Worm (Caenorhabditis elegans) whole organism, L2 larva: ENCODE measurements around the gene mfsd-13.2.
A peak's percentile ranks its signal among the peaks of the same experiment; 100 is the strongest.

Source experiments
- C34F6.9 ChIP-seq: fragments of 150-350 bp; optimal IDR thresholded peaks from 2 replicates; lab custom pipeline; 2014; ENCODE audit warnings: missing biosample characterization, missing genetic modification characterization
- R02D3.7 ChIP-seq: fragments of 150-350 bp; optimal IDR thresholded peaks from 2 replicates; lab custom pipeline; 2014; ENCODE audit warnings: missing biosample characterization, missing genetic modification characterization
- Y55F3AM.14 ChIP-seq: fragments of 200-800 bp; sonication (Bioruptor generic); optimal IDR thresholded peaks from 2 replicates; lab custom pipeline; 2018; ENCODE audit warnings: mild to moderate bottlenecking, missing genetic modification characterization, missing compliant biosample characterization
- alr-1 ChIP-seq: fragments of 150-350 bp; optimal IDR thresholded peaks from 2 replicates; lab custom pipeline; 2014; ENCODE audit warnings: missing biosample characterization, missing genetic modification characterization
- aly-2 ChIP-seq: fragments of 150-350 bp; optimal IDR thresholded peaks from 2 replicates; lab custom pipeline; 2014; ENCODE audit warnings: missing biosample characterization, missing genetic modification characterization
- ama-1 ChIP-seq: fragments of 150-350 bp; optimal IDR thresholded peaks from 2 replicates; lab custom pipeline; 2018; ENCODE audit warnings: inconsistent platforms
- blmp-1 ChIP-seq: sonication (generic microtip); optimal IDR thresholded peaks from 2 replicates; lab custom pipeline; 2017; ENCODE audit warnings: missing genetic modification characterization, mild to moderate bottlenecking, missing compliant biosample characterization, antibody characterized with exemption, moderate library complexity; ENCODE audit not compliant: insufficient read depth
- ceh-16 ChIP-seq: fragments of 150-350 bp; optimal IDR thresholded peaks from 2 replicates; lab custom pipeline; 2014; ENCODE audit warnings: missing biosample characterization, missing genetic modification characterization
- dmd-4 ChIP-seq: sonication (generic microtip); optimal IDR thresholded peaks from 2 replicates; lab custom pipeline; 2017; ENCODE audit warnings: missing biosample characterization, missing genetic modification characterization
- egl-27 ChIP-seq: sonication (generic microtip); optimal IDR thresholded peaks from 3 replicates; lab custom pipeline; 2017; ENCODE audit warnings: missing biosample characterization, missing genetic modification reagents, missing genetic modification characterization
- elt-1 ChIP-seq: fragments of 150-350 bp; optimal IDR thresholded peaks from 2 replicates; lab custom pipeline; 2014; ENCODE audit warnings: missing biosample characterization, missing genetic modification characterization
- elt-3 ChIP-seq: sonication (generic microtip); optimal IDR thresholded peaks from 2 replicates; lab custom pipeline; 2017; ENCODE audit warnings: missing biosample characterization, missing genetic modification characterization
- fos-1 ChIP-seq: fragments of 150-350 bp; optimal IDR thresholded peaks from 2 replicates; lab custom pipeline; 2014; ENCODE audit warnings: missing biosample characterization, missing genetic modification characterization
- lin-11 ChIP-seq: fragments of 150-350 bp; sonication (generic microtip); optimal IDR thresholded peaks from 2 replicates; lab custom pipeline; 2014; ENCODE audit warnings: missing biosample characterization, missing genetic modification characterization, inconsistent platforms, mixed read lengths
- lin-13 ChIP-seq: fragments of 150-350 bp; optimal IDR thresholded peaks from 2 replicates; lab custom pipeline; 2014; ENCODE audit warnings: missing biosample characterization, missing genetic modification reagents, missing genetic modification characterization
- lin-39 ChIP-seq: fragments of 150-350 bp; optimal IDR thresholded peaks from 2 replicates; lab custom pipeline; 2014; ENCODE audit warnings: missing biosample characterization, missing genetic modification reagents, missing genetic modification characterization
- lsy-2 ChIP-seq, 2 experiments: fragments of 150-350 bp in 1 of 2; sonication (generic microtip) in 1 of 2; optimal IDR thresholded peaks; 2 replicates each; lab custom pipeline; 2014 to 2017; ENCODE audit warnings: missing biosample characterization in 2 of 2, missing genetic modification characterization in 2 of 2
- mab-5 ChIP-seq: fragments of 150-350 bp; optimal IDR thresholded peaks from 2 replicates; lab custom pipeline; 2014; ENCODE audit warnings: missing biosample characterization, missing genetic modification characterization
- mbf-1 ChIP-seq: sonication (generic microtip); optimal IDR thresholded peaks from 2 replicates; lab custom pipeline; 2017; ENCODE audit warnings: missing biosample characterization, missing genetic modification characterization
- mdl-1 ChIP-seq, 2 experiments: fragments of 150-350 bp in 1 of 2; sonication (generic microtip) in 1 of 2; optimal IDR thresholded peaks; 2 replicates each; lab custom pipeline; 2017; ENCODE audit warnings: missing biosample characterization in 2 of 2, missing genetic modification characterization in 2 of 2
- nhr-11 ChIP-seq: fragments of 150-350 bp; optimal IDR thresholded peaks from 2 replicates; lab custom pipeline; 2014; ENCODE audit warnings: missing biosample characterization, missing genetic modification characterization
- nhr-12 ChIP-seq: fragments of 150-350 bp; optimal IDR thresholded peaks from 2 replicates; lab custom pipeline; 2014; ENCODE audit warnings: missing biosample characterization, missing genetic modification characterization
- nhr-129 ChIP-seq: fragments of 150-350 bp; optimal IDR thresholded peaks from 2 replicates; lab custom pipeline; 2014; ENCODE audit warnings: missing biosample characterization, missing genetic modification characterization
- nhr-21 ChIP-seq: fragments of 150-350 bp; optimal IDR thresholded peaks from 2 replicates; lab custom pipeline; 2014; ENCODE audit warnings: missing biosample characterization, missing genetic modification characterization
- nhr-237 ChIP-seq: fragments of 150-350 bp; optimal IDR thresholded peaks from 2 replicates; lab custom pipeline; 2014; ENCODE audit warnings: missing biosample characterization, missing genetic modification characterization
- nhr-25 ChIP-seq: fragments of 150-350 bp; sonication (generic microtip); optimal IDR thresholded peaks from 3 replicates; lab custom pipeline; 2014; ENCODE audit warnings: missing biosample characterization, missing genetic modification characterization
- nhr-6 ChIP-seq: fragments of 150-350 bp; optimal IDR thresholded peaks from 2 replicates; lab custom pipeline; 2014; ENCODE audit warnings: missing biosample characterization, missing genetic modification characterization
- nhr-77 ChIP-seq: fragments of 150-350 bp; optimal IDR thresholded peaks from 2 replicates; lab custom pipeline; 2014; ENCODE audit warnings: missing biosample characterization, missing genetic modification characterization
- sem-4 ChIP-seq: fragments of 150-350 bp; optimal IDR thresholded peaks from 2 replicates; lab custom pipeline; 2014; ENCODE audit warnings: missing biosample characterization, missing genetic modification reagents, missing genetic modification characterization
- skn-1 ChIP-seq: sonication (generic microtip); optimal IDR thresholded peaks from 2 replicates; lab custom pipeline; 2017; ENCODE audit warnings: missing biosample characterization, missing genetic modification characterization
- sma-3 ChIP-seq: sonication (generic microtip); optimal IDR thresholded peaks from 2 replicates; lab custom pipeline; 2016; ENCODE audit warnings: missing genetic modification reagents, missing genetic modification characterization, missing compliant biosample characterization
- sma-9 ChIP-seq, 2 experiments: fragments of 150-350 bp in 1 of 2; sonication (generic microtip) in 1 of 2; optimal IDR thresholded peaks; 2 replicates each; lab custom pipeline; 2014 to 2016; ENCODE audit warnings: missing genetic modification characterization in 2 of 2, mild to moderate bottlenecking in 1 of 2, missing biosample characterization in 1 of 2, missing compliant biosample characterization in 1 of 2, missing genetic modification reagents in 1 of 2, moderate library complexity in 1 of 2
- snpc-4 ChIP-seq: fragments of 150-350 bp; optimal IDR thresholded peaks from 2 replicates; lab custom pipeline; 2014; ENCODE audit warnings: missing biosample characterization, missing genetic modification characterization
- unc-39 ChIP-seq: fragments of 150-350 bp; optimal IDR thresholded peaks from 2 replicates; lab custom pipeline; 2014; ENCODE audit warnings: missing biosample characterization, missing genetic modification characterization
- unc-62 ChIP-seq: fragments of 150-350 bp; optimal IDR thresholded peaks from 2 replicates; lab custom pipeline; 2014; ENCODE audit warnings: missing biosample characterization, missing genetic modification reagents, missing genetic modification characterization
- zag-1 ChIP-seq: fragments of 150-350 bp; optimal IDR thresholded peaks from 2 replicates; lab custom pipeline; 2014; ENCODE audit warnings: missing biosample characterization, missing genetic modification characterization
- ztf-1 ChIP-seq: fragments of 200-800 bp; sonication (Bioruptor generic); conservative IDR thresholded peaks from 2 replicates; pipeline ENCODE4 v1.3.6; 2022; ENCODE audit warnings: missing genetic modification characterization, missing compliant biosample characterization
- ztf-11 ChIP-seq: sonication (generic microtip); optimal IDR thresholded peaks from 2 replicates; lab custom pipeline; 2017; ENCODE audit warnings: missing biosample characterization, missing genetic modification characterization
- ztf-4 ChIP-seq: fragments of 150-350 bp; optimal IDR thresholded peaks from 2 replicates; lab custom pipeline; 2014; ENCODE audit warnings: missing biosample characterization, missing genetic modification characterization

Gene mfsd-13.2

DNA sequence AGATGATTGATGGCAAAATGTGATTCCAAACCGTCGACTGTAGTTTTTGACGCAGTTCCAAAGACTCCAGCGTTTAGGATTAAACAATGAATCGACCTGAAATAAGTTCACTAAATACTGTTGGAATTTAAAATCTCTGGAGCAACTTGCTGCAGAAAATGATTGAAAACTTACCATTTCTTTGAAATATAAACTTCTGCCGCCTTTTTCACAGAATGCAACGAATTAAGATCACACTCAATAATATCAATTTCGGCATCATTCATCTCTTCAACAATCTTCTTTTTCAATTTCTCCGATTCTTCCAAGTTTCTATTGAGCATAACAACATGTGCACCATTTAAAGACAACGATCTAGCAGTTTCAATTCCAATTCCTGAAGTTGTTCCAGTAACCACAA is 42.0 kb upstream of the mfsd-13.2 start:
- no peak for TF ChIP-seq zag-1 (tag; lab: Kevin White, UChicago)
- TF ChIP-seq Y55F3AM.14 (GFP tag; lab: Kevin White, UChicago), result no peak

DNA sequence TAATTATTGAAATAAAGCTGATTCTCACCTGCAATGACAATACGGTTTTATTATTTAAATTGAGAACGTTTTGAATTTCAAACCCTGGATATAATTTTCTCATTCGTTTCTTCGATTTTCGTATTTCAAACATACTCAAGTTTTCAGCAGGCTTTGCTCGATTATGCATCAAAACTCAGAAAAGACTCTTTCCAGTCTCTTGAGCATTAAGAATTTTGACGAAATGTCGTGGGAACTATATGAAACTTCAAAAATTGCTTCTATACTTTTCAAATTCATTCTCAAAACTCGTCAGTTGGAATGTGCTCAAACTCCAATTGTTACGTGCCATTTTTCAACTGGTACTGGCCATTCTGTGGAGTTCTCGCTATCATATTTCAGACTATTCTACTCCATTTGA is 39.7 kb upstream of the mfsd-13.2 start, which contains the start of gene srd-59:
srd-59 (plus strand) TSS at position 301 of the 400 bp plus-strand sequence.
- TF ChIP-seq unc-39 (tag; lab: Kevin White, UChicago) (no peak), sma-9 (GFP tag; optimal IDR thresholded peaks at IDR 0.05; lab: Kevin White, UChicago) (no peak), sma-9 (tag; optimal IDR thresholded peaks at IDR 0.05; lab: Kevin White, UChicago) (no peak), lin-13 (no peak), snpc-4 (no peak), mbf-1 (tag; lab: Kevin White, UChicago) (no peak), mdl-1 (tag; optimal IDR thresholded peaks at IDR 0.05; lab: Kevin White, UChicago) (no peak), dmd-4 (tag; lab: Kevin White, UChicago) (no peak), nhr-11 (tag; lab: Kevin White, UChicago) (no peak), mab-5 (tag; lab: Kevin White, UChicago) (no peak), nhr-25 (tag; lab: Kevin White, UChicago) (no peak), ztf-1 (GFP tag; lab: Robert Waterston, UW) (no peak), elt-3 (tag; lab: Kevin White, UChicago) (no peak), sma-3 (GFP tag; lab: Kevin White, UChicago) (no peak), lsy-2 (tag; optimal IDR thresholded peaks at IDR 0.05; lab: Kevin White, UChicago) (no peak), nhr-6 (tag; lab: Kevin White, UChicago) (no peak), C34F6.9 (tag; lab: Kevin White, UChicago) (no peak), unc-62 (no peak), alr-1 (tag; lab: Kevin White, UChicago) (no peak), blmp-1 (tag; lab: Kevin White, UChicago) (no peak)
- TF ChIP-seq, all 48 proteins: peak for 0

DNA sequence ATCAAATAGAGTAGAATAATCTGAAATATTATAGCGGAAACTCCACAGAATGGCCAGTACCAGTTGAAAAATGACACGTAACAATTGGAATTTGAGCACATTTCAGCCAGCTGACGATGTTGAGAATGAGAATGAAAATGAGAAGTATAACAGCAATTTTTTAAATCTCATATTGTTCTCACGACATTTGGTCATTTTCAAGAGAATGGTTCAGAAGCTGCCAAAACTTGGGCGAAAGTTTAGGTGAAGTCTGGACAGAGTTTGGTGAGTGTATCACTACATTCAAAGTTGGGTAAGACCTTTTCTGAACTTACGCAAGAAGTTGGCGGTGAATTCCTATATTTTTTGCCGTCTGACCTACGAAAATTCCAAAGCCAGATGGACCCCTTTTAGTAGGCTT is 39.3 kb upstream of the mfsd-13.2 start, which contains the start of gene srd-58:
srd-58 (minus strand) TSS at position 101 of the 400 bp plus-strand sequence.
- TF ChIP-seq mbf-1 (tag; lab: Kevin White, UChicago), result no peak
- no peak for TF ChIP-seq fos-1
- no peak for TF ChIP-seq nhr-21 (tag; lab: Kevin White, UChicago)
- no peak for TF ChIP-seq R02D3.7
- TF ChIP-seq elt-3 (tag; lab: Kevin White, UChicago), result no peak
- TF ChIP-seq alr-1 (tag; lab: Kevin White, UChicago), result no peak
- no peak for TF ChIP-seq aly-2 (tag; lab: Kevin White, UChicago)

DNA sequence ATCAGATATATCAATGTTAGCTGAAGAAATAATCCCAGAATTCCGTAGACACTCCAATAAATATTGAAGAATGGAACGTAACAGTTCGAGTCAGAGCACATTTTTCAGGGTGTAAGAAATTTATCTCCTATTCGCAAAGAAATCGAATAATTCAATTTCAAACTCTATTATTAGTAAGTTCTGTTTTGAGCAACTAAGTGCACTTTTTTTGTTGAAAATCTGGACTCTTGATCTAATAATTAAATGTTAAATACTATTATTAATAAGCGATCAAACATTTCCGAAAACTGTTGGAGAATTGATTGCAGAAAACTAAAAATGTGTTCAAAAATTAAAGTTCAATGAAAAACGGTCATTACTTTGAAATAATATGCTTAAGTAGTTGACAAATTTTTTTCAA is 37.5 kb upstream of the mfsd-13.2 start, which contains the start of gene srd-56:
srd-56 (minus strand) TSS at position 101 of the 400 bp plus-strand sequence.
- TF ChIP-seq sma-3 (GFP tag; lab: Kevin White, UChicago) (no peak), unc-62 (no peak), ztf-11 (no peak), dmd-4 (tag; lab: Kevin White, UChicago) (no peak), alr-1 (tag; lab: Kevin White, UChicago) (no peak), nhr-25 (tag; lab: Kevin White, UChicago) (no peak)
- TF ChIP-seq, all 48 proteins: peak for 0

DNA sequence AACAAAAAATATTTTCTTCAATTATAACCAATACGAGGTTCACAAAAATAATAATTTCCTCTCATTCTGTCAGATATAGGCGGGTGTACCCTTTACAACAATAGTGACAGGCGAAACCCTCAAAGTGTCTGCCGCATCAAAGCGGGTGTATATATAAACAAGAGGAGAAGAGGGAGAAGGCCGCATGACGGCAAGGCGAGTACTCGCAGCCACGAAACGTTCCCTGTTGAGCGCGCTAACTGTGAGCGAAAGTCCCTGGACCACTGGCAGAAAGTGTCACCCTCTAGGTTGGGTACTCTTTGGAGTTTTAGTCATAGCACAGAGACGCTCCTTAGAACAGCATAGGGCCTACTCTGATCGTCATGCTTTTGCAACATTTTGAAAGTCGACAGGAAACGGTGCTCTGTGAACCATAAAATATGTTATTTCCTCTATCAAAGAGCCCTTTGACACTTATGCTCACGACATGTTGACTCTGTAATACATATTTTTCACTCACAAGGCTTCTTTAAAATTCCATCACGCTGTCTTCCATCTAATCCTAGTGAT is 34.5 kb upstream of the mfsd-13.2 start, which contains the start of gene pcrg-1:
pcrg-1 (plus strand) TSS at position 499 of the 549 bp plus-strand sequence.
- no peak for TF ChIP-seq nhr-25 (tag; lab: Kevin White, UChicago)
- TF ChIP-seq Y55F3AM.14 (GFP tag; lab: Kevin White, UChicago), result peak; percentile 87
- peak; percentile 76 for TF ChIP-seq nhr-129 (tag; lab: Kevin White, UChicago)
- TF ChIP-seq mdl-1 (tag; optimal IDR thresholded peaks at IDR 0.05; lab: Kevin White, UChicago), result peak in 1 of 2 experiments; percentile 8
- no peak for TF ChIP-seq nhr-237 (tag; lab: Kevin White, UChicago)
- TF ChIP-seq ztf-4 (tag; lab: Kevin White, UChicago), result peak; percentile 75
- TF ChIP-seq ztf-1 (GFP tag; lab: Robert Waterston, UW), result no peak
- peak; percentile 9 for TF ChIP-seq blmp-1 (tag; lab: Kevin White, UChicago)
- peak; percentile 86 for TF ChIP-seq sma-3 (GFP tag; lab: Kevin White, UChicago)
- no peak for TF ChIP-seq skn-1 (tag; lab: Kevin White, UChicago)
- TF ChIP-seq R02D3.7, result no peak
- peak; percentile 55 for TF ChIP-seq lin-11 (tag; lab: Kevin White, UChicago)
- TF ChIP-seq lin-13, result peak; percentile 67
- no peak for TF ChIP-seq ceh-16 (tag; lab: Kevin White, UChicago)
- TF ChIP-seq sem-4 (tag; lab: Kevin White, UChicago), result no peak
- TF ChIP-seq C34F6.9 (tag; lab: Kevin White, UChicago), result peak; percentile 64
- TF ChIP-seq nhr-21 (tag; lab: Kevin White, UChicago), result peak; percentile 78
- peak; percentile 8 for TF ChIP-seq nhr-77 (tag; lab: Kevin White, UChicago)
- TF ChIP-seq nhr-12 (tag; lab: Kevin White, UChicago), result no peak
- TF ChIP-seq fos-1, result peak; percentile 15
- no peak for TF ChIP-seq nhr-11 (tag; lab: Kevin White, UChicago)
- TF ChIP-seq egl-27, result peak; percentile 60
- TF ChIP-seq lsy-2 (tag; optimal IDR thresholded peaks at IDR 0.05; lab: Kevin White, UChicago), result peak; percentile 55 to 79
- TF ChIP-seq lin-39 (tag; lab: Kevin White, UChicago), result no peak
- TF ChIP-seq dmd-4 (tag; lab: Kevin White, UChicago), result no peak
- no peak for TF ChIP-seq unc-39 (tag; lab: Kevin White, UChicago)
- TF ChIP-seq ama-1 (lab: Kevin White, UChicago), result no peak
- peak; percentile 9 for TF ChIP-seq mab-5 (tag; lab: Kevin White, UChicago)
- peak; percentile 99 for TF ChIP-seq snpc-4
- no peak for TF ChIP-seq nhr-6 (tag; lab: Kevin White, UChicago)
- TF ChIP-seq elt-3 (tag; lab: Kevin White, UChicago), result no peak
- no peak for TF ChIP-seq mbf-1 (tag; lab: Kevin White, UChicago)
- TF ChIP-seq sma-9 (GFP tag; optimal IDR thresholded peaks at IDR 0.05; lab: Kevin White, UChicago), result peak; percentile 94
- TF ChIP-seq sma-9 (tag; optimal IDR thresholded peaks at IDR 0.05; lab: Kevin White, UChicago), result no peak
- TF ChIP-seq elt-1 (tag; lab: Kevin White, UChicago), result no peak
